Fruit fly (Drosophila melanogaster) whole organism, embryonic: ENCODE data around the gene eIF3d1.

Source experiments
- Atf3 ChIP-seq: fragments of 200-800 bp; sonication (Bioruptor generic); optimal IDR thresholded peaks from 3 replicates; lab custom pipeline; 2016; ENCODE audit warnings: missing biosample characterization, missing genetic modification characterization
- Awh ChIP-seq: fragments of 200-800 bp; sonication (Bioruptor generic); IDR thresholded peaks from 2 replicates; pipeline ENCODE4, ENCODE4 v1.3.6; 2022; ENCODE audit warnings: missing biosample characterization, missing genetic modification characterization
- CG12071 ChIP-seq: fragments of 200-800 bp; sonication (Bioruptor generic); optimal IDR thresholded peaks from 3 replicates; lab custom pipeline; 2018; ENCODE audit warnings: missing biosample characterization, mild to moderate bottlenecking, missing genetic modification characterization
- CG12219 ChIP-seq: fragments of 200-800 bp; sonication (Bioruptor generic); optimal IDR thresholded peaks from 3 replicates; lab custom pipeline; 2018; ENCODE audit warnings: missing biosample characterization, mild to moderate bottlenecking, missing genetic modification characterization
- CG13287 ChIP-seq: fragments of 200-800 bp; sonication (Bioruptor generic); IDR thresholded peaks from 2 replicates; pipeline ENCODE4 v1.3.6; 2022; ENCODE audit warnings: missing biosample characterization, missing genetic modification characterization; ENCODE audit not compliant: partially characterized antibody
- CG13424 ChIP-seq: fragments of 200-800 bp; sonication (Bioruptor generic); optimal IDR thresholded peaks from 2 replicates; lab custom pipeline; 2019; ENCODE audit warnings: missing biosample characterization, mild to moderate bottlenecking, missing genetic modification characterization, moderate library complexity
- CG13624 ChIP-seq: fragments of 200-800 bp; sonication (Bioruptor generic); optimal IDR thresholded peaks from 2 replicates; lab custom pipeline; 2016; ENCODE audit warnings: missing biosample characterization, missing genetic modification characterization
- CG1602 ChIP-seq: fragments of 200-800 bp; sonication (Bioruptor generic); optimal IDR thresholded peaks from 3 replicates; lab custom pipeline; 2016; ENCODE audit warnings: missing biosample characterization, missing genetic modification characterization
- CG16863 ChIP-seq: fragments of 200-800 bp; sonication (Bioruptor generic); optimal IDR thresholded peaks from 3 replicates; lab custom pipeline; 2016; ENCODE audit warnings: missing biosample characterization, missing genetic modification characterization
- CG2875 ChIP-seq: fragments of 200-800 bp; sonication (Bioruptor generic); optimal IDR thresholded peaks from 2 replicates; lab custom pipeline; 2017; ENCODE audit warnings: missing biosample characterization, mild to moderate bottlenecking, missing genetic modification characterization, missing genetic modification reagents
- CG3281 ChIP-seq: fragments of 200-800 bp; sonication (Bioruptor generic); optimal IDR thresholded peaks from 3 replicates; lab custom pipeline; 2017; ENCODE audit warnings: missing biosample characterization, mild to moderate bottlenecking, missing genetic modification characterization
- CG33557 ChIP-seq: fragments of 200-800 bp; sonication (Bioruptor generic); optimal IDR thresholded peaks from 2 replicates; lab custom pipeline; 2019; ENCODE audit warnings: missing biosample characterization, mild to moderate bottlenecking, missing genetic modification characterization, moderate library complexity
- CG3995 ChIP-seq: fragments of 200-800 bp; sonication (Bioruptor generic); optimal IDR thresholded peaks from 3 replicates; lab custom pipeline; 2016; ENCODE audit warnings: missing biosample characterization, missing genetic modification characterization
- CG4404 ChIP-seq: fragments of 200-800 bp; sonication (Bioruptor generic); IDR thresholded peaks from 2 replicates; pipeline ENCODE4 v1.3.6; 2022; ENCODE audit warnings: missing biosample characterization, missing genetic modification characterization
- CG6254 ChIP-seq: fragments of 200-800 bp; sonication (Bioruptor generic); optimal IDR thresholded peaks from 3 replicates; lab custom pipeline; 2017; ENCODE audit warnings: mild to moderate bottlenecking, missing biosample characterization, missing genetic modification reagents, missing genetic modification characterization
- CG6813 ChIP-seq: fragments of 200-800 bp; sonication (Bioruptor generic); optimal IDR thresholded peaks from 2 replicates; lab custom pipeline; 2017; ENCODE audit warnings: missing biosample characterization, missing genetic modification characterization, mild to moderate bottlenecking, moderate library complexity, missing genetic modification reagents
- CG7839 ChIP-seq: fragments of 200-800 bp; sonication (Bioruptor generic); optimal IDR thresholded peaks from 3 replicates; lab custom pipeline; 2018; ENCODE audit warnings: missing biosample characterization, mild to moderate bottlenecking, missing genetic modification characterization, moderate library complexity
- CG9817 ChIP-seq: fragments of 200-800 bp; sonication (Bioruptor generic); optimal IDR thresholded peaks from 2 replicates; lab custom pipeline; 2018; ENCODE audit warnings: missing biosample characterization, mild to moderate bottlenecking, missing genetic modification characterization, moderate library complexity
- Fer1 ChIP-seq: fragments of 200-800 bp; sonication (Bioruptor generic); optimal IDR thresholded peaks from 2 replicates; lab custom pipeline; 2017; ENCODE audit warnings: missing biosample characterization, mild to moderate bottlenecking, missing genetic modification characterization
- H2.0 ChIP-seq: fragments of 200-800 bp; sonication (Bioruptor generic); IDR thresholded peaks from 2 replicates; pipeline ENCODE4 v1.3.6; 2022; ENCODE audit warnings: missing biosample characterization, missing genetic modification characterization
- HmgZ ChIP-seq: fragments of 200-800 bp; sonication (Bioruptor generic); optimal IDR thresholded peaks from 2 replicates; lab custom pipeline; 2018; ENCODE audit warnings: missing biosample characterization, mild to moderate bottlenecking, missing genetic modification characterization
- Hr51 ChIP-seq, 2 experiments: fragments of 200-800 bp; sonication (Bioruptor generic); optimal IDR thresholded peaks; 2 replicates in 1 of 2; 3 replicates in 1 of 2; lab custom pipeline; 2016 to 2018; ENCODE audit warnings: missing biosample characterization in 2 of 2, missing genetic modification characterization in 2 of 2, mild to moderate bottlenecking in 1 of 2, moderate library complexity in 1 of 2
- MBD-R2 ChIP-seq: fragments of 200-800 bp; sonication (Bioruptor generic); IDR thresholded peaks from 2 replicates; pipeline ENCODE4 v1.3.6; 2022; ENCODE audit warnings: missing biosample characterization, missing genetic modification characterization
- Meics ChIP-seq: fragments of 200-800 bp; sonication (Bioruptor generic); optimal IDR thresholded peaks from 2 replicates; lab custom pipeline; 2017; ENCODE audit warnings: missing biosample characterization, mild to moderate bottlenecking, missing genetic modification characterization
- Mes4 ChIP-seq: fragments of 200-800 bp; sonication (Bioruptor generic); optimal IDR thresholded peaks from 2 replicates; lab custom pipeline; 2016; ENCODE audit warnings: missing biosample characterization, missing genetic modification characterization
- NC2α ChIP-seq: fragments of 200-800 bp; sonication (Bioruptor generic); optimal IDR thresholded peaks from 2 replicates; lab custom pipeline; 2016; ENCODE audit warnings: missing biosample characterization, missing genetic modification characterization
- Optix ChIP-seq: fragments of 200-800 bp; sonication (Bioruptor generic); IDR thresholded peaks from 3 replicates; pipeline ENCODE4 v1.3.6; 2022; ENCODE audit warnings: missing biosample characterization, missing genetic modification characterization
- Side ChIP-seq: fragments of 200-800 bp; sonication (Bioruptor generic); optimal IDR thresholded peaks from 2 replicates; lab custom pipeline; 2016; ENCODE audit warnings: missing biosample characterization, missing genetic modification characterization
- Sox102F ChIP-seq: fragments of 200-800 bp; sonication (Bioruptor generic); optimal IDR thresholded peaks from 2 replicates; lab custom pipeline; 2018; ENCODE audit warnings: missing biosample characterization, mild to moderate bottlenecking, missing genetic modification characterization, moderate library complexity
- YL-1 ChIP-seq: fragments of 200-800 bp; sonication (Bioruptor generic); optimal IDR thresholded peaks from 3 replicates; lab custom pipeline; 2017; ENCODE audit warnings: missing biosample characterization, mild to moderate bottlenecking, missing genetic modification characterization
- al ChIP-seq: fragments of 200-800 bp; sonication (Bioruptor generic); IDR thresholded peaks from 2 replicates; pipeline ENCODE4 v1.3.6; 2022; ENCODE audit warnings: missing biosample characterization, missing genetic modification characterization
- amos ChIP-seq: fragments of 200-800 bp; sonication (Bioruptor generic); IDR thresholded peaks from 2 replicates; pipeline ENCODE4 v1.3.6; 2022; ENCODE audit warnings: missing biosample characterization, missing genetic modification characterization; ENCODE audit not compliant: partially characterized antibody
- bsh ChIP-seq, 2 experiments: fragments of 200-800 bp; sonication (Bioruptor generic); optimal IDR thresholded peaks; 2 replicates each; lab custom pipeline; 2017 to 2018; ENCODE audit warnings: mild to moderate bottlenecking in 2 of 2, missing biosample characterization in 2 of 2, missing genetic modification characterization in 2 of 2, moderate library complexity in 1 of 2
- caup ChIP-seq: fragments of 200-800 bp; sonication (Bioruptor generic); optimal IDR thresholded peaks from 3 replicates; lab custom pipeline; 2017; ENCODE audit warnings: missing biosample characterization, mild to moderate bottlenecking, missing genetic modification characterization, moderate library complexity; ENCODE audit not compliant: severe bottlenecking
- chn ChIP-seq: fragments of 200-800 bp; sonication (Bioruptor generic); optimal IDR thresholded peaks from 2 replicates; lab custom pipeline; 2016; ENCODE audit warnings: missing biosample characterization, missing genetic modification characterization
- crol ChIP-seq: fragments of 200-800 bp; sonication (Bioruptor generic); IDR thresholded peaks from 2 replicates; pipeline ENCODE4 v1.3.6; 2022; ENCODE audit warnings: missing biosample characterization, missing genetic modification characterization
- dm ChIP-seq: fragments of 200-800 bp; sonication (Bioruptor generic); optimal IDR thresholded peaks from 3 replicates; lab custom pipeline; 2016; ENCODE audit warnings: missing biosample characterization, missing genetic modification characterization
- dysf ChIP-seq: fragments of 200-800 bp; sonication (Bioruptor generic); IDR thresholded peaks from 3 replicates; pipeline ENCODE4 v1.3.6; 2022; ENCODE audit warnings: missing biosample characterization, missing genetic modification characterization
- fru ChIP-seq: fragments of >200 bp; optimal IDR thresholded peaks from 2 replicates; lab custom pipeline; 2017
- gt ChIP-seq: fragments of 200-800 bp; sonication (Bioruptor generic); IDR thresholded peaks from 2 replicates; pipeline ENCODE4 v1.3.6; 2022; ENCODE audit warnings: missing biosample characterization, missing genetic modification characterization
- hkb ChIP-seq, 2 experiments: fragments of 200-800 bp in 1 of 2; fragments of >200 bp in 1 of 2; sonication (Bioruptor generic) in 1 of 2; IDR thresholded peaks in 1 of 2; optimal IDR thresholded peaks in 1 of 2; 2 replicates each; pipeline versions ENCODE4 v1.3.6 to Lab custom; 2017 to 2022; ENCODE audit warnings: missing biosample characterization in 1 of 2, missing genetic modification characterization in 1 of 2
- nom ChIP-seq: fragments of 200-800 bp; sonication (Bioruptor generic); optimal IDR thresholded peaks from 2 replicates; lab custom pipeline; 2017; ENCODE audit warnings: missing biosample characterization, missing genetic modification characterization, mild to moderate bottlenecking, moderate library complexity, missing genetic modification reagents
- onecut ChIP-seq: fragments of 200-800 bp; sonication (Bioruptor generic); IDR thresholded peaks from 2 replicates; pipeline ENCODE4 v1.3.6; 2022; ENCODE audit warnings: missing biosample characterization, missing genetic modification characterization
- p53 ChIP-seq: fragments of 200-800 bp; sonication (Bioruptor generic); optimal IDR thresholded peaks from 2 replicates; lab custom pipeline; 2016; ENCODE audit warnings: missing biosample characterization, missing genetic modification characterization
- pb ChIP-seq: fragments of 200-800 bp; sonication (Bioruptor generic); optimal IDR thresholded peaks from 3 replicates; lab custom pipeline; 2016; ENCODE audit warnings: missing biosample characterization, missing genetic modification characterization
- repo ChIP-seq: fragments of 200-800 bp; sonication (Bioruptor generic); optimal IDR thresholded peaks from 2 replicates; lab custom pipeline; 2016; ENCODE audit warnings: missing biosample characterization, missing genetic modification characterization
- sob ChIP-seq: fragments of 200-800 bp; sonication (Bioruptor generic); IDR thresholded peaks from 2 replicates; pipeline ENCODE4 v1.3.6; 2022; ENCODE audit warnings: missing biosample characterization, missing genetic modification characterization

eIF3d1 gene

dm6 chr3R:23657357-23658318, 22.2 kb upstream of the eIF3d1 start (continued):
- TF ChIP-seq caup (GFP tag; lab: Kevin White, UChicago) (peak; percentile 49), CG12219 (GFP tag; lab: Kevin White, UChicago) (peak; percentile 52), hkb (optimal IDR thresholded peaks at IDR 0.05; lab: Kevin White, UChicago) (no peak), hkb (GFP tag; IDR thresholded peaks at IDR 0.05; lab: Robert Waterston, UW) (0 out of 2 replicates have a peak, but pooled peaks have one; percentile 18), CG3281 (GFP tag; lab: Kevin White, UChicago) (peak; percentile 36), Hr51 (GFP tag; optimal IDR thresholded peaks at IDR 0.05; lab: Kevin White, UChicago) (peak in 1 of 2 experiments; percentile 55), CG9817 (no peak), Awh (GFP tag; lab: Robert Waterston, UW) (peak; percentile 49), Side (peak; percentile 78), crol (GFP tag; lab: Robert Waterston, UW) (peak; percentile 78), Meics (GFP tag; lab: Kevin White, UChicago) (peak; percentile 24), gt (GFP tag; lab: Robert Waterston, UW) (no peak), HmgZ (peak; percentile 66), H2.0 (GFP tag; lab: Robert Waterston, UW) (no peak), CG6254 (GFP tag; lab: Kevin White, UChicago) (peak; percentile 62), dm (peak; percentile 45), CG13424 (tag; lab: Kevin White, UChicago) (peak; percentile 56), Sox102F (GFP tag; lab: Kevin White, UChicago) (peak; percentile 35), CG4404 (GFP tag; lab: Robert Waterston, UW) (peak; percentile 21; the same call in 1 of the 2 replicates), Mes4 (peak; percentile 83), nom (peak; percentile 0), CG1602 (GFP tag; lab: Kevin White, UChicago) (peak; percentile 27), Atf3 (GFP tag; lab: Kevin White, UChicago) (peak; percentile 41), MBD-R2 (GFP tag; lab: Robert Waterston, UW) (no peak), NC2α (GFP tag; lab: Kevin White, UChicago) (peak; percentile 73), Fer1 (GFP tag; lab: Kevin White, UChicago) (peak; percentile 70), repo (peak; percentile 52), CG16863 (GFP tag; lab: Kevin White, UChicago) (peak; percentile 62), fru (lab: Kevin White, UChicago) (no peak), dysf (GFP tag; lab: Robert Waterston, UW) (peak; percentile 57; the same call in 2 of the 3 replicates), CG6813 (GFP tag; lab: Kevin White, UChicago) (peak; percentile 92), onecut (peak; percentile 71), CG12071 (GFP tag; lab: Kevin White, UChicago) (peak; percentile 55), pb (GFP tag; lab: Kevin White, UChicago) (peak; percentile 46), chn (GFP tag; lab: Kevin White, UChicago) (no peak), CG13624 (peak; percentile 17), bsh (GFP tag; optimal IDR thresholded peaks at IDR 0.05; lab: Kevin White, UChicago) (peak in 1 of 2 experiments; percentile 48), CG3995 (GFP tag; lab: Kevin White, UChicago) (no peak), CG7839 (tag; lab: Kevin White, UChicago) (peak; percentile 33), CG2875 (GFP tag; lab: Kevin White, UChicago) (peak; percentile 86), Optix (GFP tag; lab: Robert Waterston, UW) (peak; percentile 30; the same call in 1 of the 3 replicates), amos (GFP tag; lab: Robert Waterston, UW) (no peak), CG13287 (GFP tag; lab: Robert Waterston, UW) (no peak), CG33557 (GFP tag; lab: Kevin White, UChicago) (peak; percentile 95), p53 (GFP tag; lab: Kevin White, UChicago) (peak; percentile 53), YL-1 (GFP tag; lab: Kevin White, UChicago) (peak; percentile 62), al (GFP tag; lab: Robert Waterston, UW) (peak; percentile 36; the same call in 1 of the 2 replicates), sob (GFP tag; lab: Robert Waterston, UW) (peak; percentile 47; the same call in 1 of the 2 replicates)
